Worm (Caenorhabditis elegans): ENCODE measurements around the gene K02A6.2.

ce11 chrX:8224916-8225315 is at the start of gene K02A6.2:
- no peak for TF ChIP-seq ama-1 (optimal IDR thresholded peaks at IDR 0.05)
- TF ChIP-seq sea-1 (GFP tag; conservative IDR thresholded peaks at IDR 0.05), result no peak
- TF ChIP-seq F13C5.2 (tag; optimal IDR thresholded peaks at IDR 0.05), result no peak
- TF ChIP-seq aly-1 (tag; optimal IDR thresholded peaks at IDR 0.05), result no peak
- TF ChIP-seq tbx-37 (GFP tag; conservative IDR thresholded peaks at IDR 0.05), result no peak
- TF ChIP-seq flt-1 (GFP tag; IDR thresholded peaks at IDR 0.05), result no peak
- TF ChIP-seq ceh-13 (GFP tag; optimal IDR thresholded peaks at IDR 0.05), result no peak
- TF ChIP-seq hnd-1 (tag; optimal IDR thresholded peaks at IDR 0.05), result no peak
- no peak for TF ChIP-seq B0310.2 (tag; optimal IDR thresholded peaks at IDR 0.05)
- no peak for TF ChIP-seq tra-4 (tag; optimal IDR thresholded peaks at IDR 0.05)
- no peak for TF ChIP-seq scrt-1 (GFP tag; IDR thresholded peaks at IDR 0.05)

All from whole organism, early embryonic.